Fruit fly (Drosophila melanogaster): ENCODE measurements around the gene Abl.

- TF ChIP-seq CG12768 (GFP tag; optimal IDR thresholded peaks at IDR 0.05) (peak; percentile 33), ovo (GFP tag; optimal IDR thresholded peaks at IDR 0.05) (no peak), toe (GFP tag; optimal IDR thresholded peaks at IDR 0.05) (no peak), kay (GFP tag; ENCODE audit: borderline replicate concordance) (peak; percentile 60)
These were observed 75.5 kb downstream of the Abl start for dm6 chr3L:16572208-16572607.
